Fruit fly (Drosophila melanogaster) whole organism: ENCODE data around the gene Ir68a.

Experiments used
- CG8478 ChIP-seq: fragments of >200 bp; optimal IDR thresholded peaks from 2 replicates; lab custom pipeline; 2018; ENCODE audit warnings: inconsistent platforms
- Dll ChIP-seq: fragments of >200 bp; optimal IDR thresholded peaks from 2 replicates; lab custom pipeline; 2017
- pan ChIP-seq: fragments of >200 bp; optimal IDR thresholded peaks from 2 replicates; lab custom pipeline; 2017
- usp ChIP-seq: fragments of >200 bp; optimal IDR thresholded peaks from 2 replicates; lab custom pipeline; 2017; ENCODE audit warnings: missing biosample characterization, missing genetic modification characterization, mixed read lengths

DNA sequence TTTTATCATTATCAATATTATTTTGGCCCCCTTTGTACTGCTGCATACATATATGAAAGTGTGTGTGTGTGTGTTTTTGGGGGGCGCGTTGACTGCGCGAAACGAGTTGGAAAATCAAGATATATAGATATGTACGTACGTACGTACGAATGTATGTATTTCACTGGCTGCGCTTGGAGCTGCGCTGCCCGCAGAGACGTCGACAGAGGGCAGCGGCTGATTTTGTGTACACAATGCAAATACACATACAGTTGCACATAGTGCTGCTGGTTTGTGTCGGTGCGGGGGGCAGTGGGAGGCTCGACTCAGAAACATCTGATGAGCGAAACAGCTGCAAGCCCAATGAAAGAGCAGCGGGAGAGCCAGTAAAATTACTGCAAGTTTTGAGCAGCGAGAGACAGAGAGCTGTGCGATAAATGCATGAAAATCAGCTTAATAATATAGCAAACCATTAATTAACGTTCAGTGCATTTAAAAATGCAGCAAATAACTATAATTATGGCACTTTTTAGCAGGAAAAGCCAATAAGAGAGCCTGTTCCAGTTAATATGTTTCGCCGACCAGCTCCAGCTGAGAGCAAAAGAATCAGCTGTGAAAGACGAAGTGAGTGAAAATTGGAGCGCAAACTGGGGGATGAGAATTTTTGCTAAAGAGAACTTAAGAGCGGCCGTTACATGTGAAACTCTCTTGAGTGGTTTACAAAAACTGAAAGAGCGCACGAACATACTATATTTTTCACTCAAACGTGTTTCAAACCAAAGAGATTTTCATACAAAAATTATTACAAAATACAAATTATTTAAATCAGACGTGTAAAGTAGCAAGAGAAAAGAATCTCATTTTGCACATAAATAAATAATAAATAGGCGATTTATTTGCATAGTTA lies 11.6 kb upstream of the Ir68a start:
- TF ChIP-seq pan (no peak), CG8478 (lab: Kevin White, UChicago) (no peak), Dll (lab: Kevin White, UChicago) (no peak), usp (GFP tag; lab: Kevin White, UChicago) (no peak)
